Worm (Caenorhabditis elegans) whole organism, late embryonic: ENCODE data around the gene T05A7.1.

Experiments
- ama-1 ChIP-seq: fragments of 150-350 bp; optimal IDR thresholded peaks from 2 replicates; lab custom pipeline; 2014
- ceh-18 ChIP-seq: sonication (generic microtip); optimal IDR thresholded peaks from 2 replicates; lab custom pipeline; 2016; ENCODE audit warnings: missing genetic modification characterization, missing compliant biosample characterization
- ceh-30 ChIP-seq: fragments of 150-350 bp; optimal IDR thresholded peaks from 2 replicates; lab custom pipeline; 2014; ENCODE audit warnings: missing biosample characterization, missing genetic modification characterization
- fkh-10 ChIP-seq: fragments of 150-350 bp; optimal IDR thresholded peaks from 2 replicates; lab custom pipeline; 2014; ENCODE audit warnings: missing biosample characterization, missing genetic modification reagents, missing genetic modification characterization
- gmeb-2 ChIP-seq: sonication (generic microtip); optimal IDR thresholded peaks from 2 replicates; lab custom pipeline; 2016; ENCODE audit warnings: missing genetic modification characterization, inconsistent platforms, missing compliant biosample characterization
- hlh-8 ChIP-seq: sonication (generic microtip); optimal IDR thresholded peaks from 2 replicates; lab custom pipeline; 2016; ENCODE audit warnings: missing genotype, missing genetic modification characterization, missing compliant biosample characterization
- tbx-2 ChIP-seq: sonication (generic microtip); optimal IDR thresholded peaks from 2 replicates; lab custom pipeline; 2016; ENCODE audit warnings: missing genetic modification characterization, missing compliant biosample characterization

DNA sequence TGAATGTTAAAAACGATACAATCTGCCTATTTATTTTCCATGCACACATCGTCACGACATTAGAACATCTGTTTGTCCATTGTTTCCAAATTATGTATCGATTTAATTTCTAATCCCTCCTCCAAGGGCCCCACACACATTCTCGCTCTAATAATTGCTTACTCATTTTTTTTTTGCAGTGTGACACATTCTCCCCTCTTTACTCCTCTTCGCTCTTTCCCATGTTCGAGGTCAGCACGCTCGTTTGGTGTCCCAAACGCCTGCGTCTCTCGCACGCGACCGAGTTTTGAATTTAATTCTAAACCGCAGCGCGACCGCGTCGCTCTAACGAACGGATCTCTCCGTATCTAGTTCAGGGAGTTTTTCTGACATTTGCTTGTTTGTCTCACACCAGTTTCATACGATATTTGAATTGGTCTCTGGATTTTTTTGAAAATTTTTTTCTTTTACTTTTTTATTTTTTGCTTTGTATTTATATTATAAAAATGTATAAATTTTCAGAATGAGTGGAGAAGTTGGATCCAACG, 5.4 kb upstream of the T05A7.1 start, which contains the start of the genes clec-140 and hmg-11:
- TF ChIP-seq ceh-30 (tag; lab: Kevin White, UChicago) (no peak), tbx-2 (peak; percentile 71), ama-1 (lab: Kevin White, UChicago) (no peak), ceh-18 (tag; lab: Kevin White, UChicago) (peak; percentile 17), fkh-10 (no peak), gmeb-2 (tag; lab: Kevin White, UChicago) (no peak), hlh-8 (tag; lab: Kevin White, UChicago) (peak; percentile 52)
